Worm (Caenorhabditis elegans) whole organism, L4 larva: ENCODE results near the gene srj-23.

Experiments
- D1046.2 ChIP-seq: fragments of 200-800 bp; sonication (Bioruptor generic); IDR thresholded peaks from 2 replicates; pipeline ENCODE4 v1.3.6; 2022; ENCODE audit warnings: missing genetic modification characterization, missing compliant biosample characterization
- F37D6.2 ChIP-seq: sonication (generic microtip); optimal IDR thresholded peaks from 2 replicates; lab custom pipeline; 2016; ENCODE audit warnings: mild to moderate bottlenecking, missing genetic modification characterization, missing compliant biosample characterization
- Y48G9A.11 ChIP-seq: fragments of 200-800 bp; sonication (Bioruptor generic); IDR thresholded peaks from 2 replicates; pipeline ENCODE4 v1.3.6; 2022; ENCODE audit warnings: missing genetic modification reagents, missing genetic modification characterization, missing compliant biosample characterization
- Y5F2A.4 ChIP-seq: fragments of 200-800 bp; sonication (Bioruptor generic); optimal IDR thresholded peaks from 2 replicates; lab custom pipeline; 2018; ENCODE audit warnings: mild to moderate bottlenecking, missing genetic modification characterization, missing compliant biosample characterization
- Y75B8A.6 ChIP-seq: fragments of 200-800 bp; sonication (Bioruptor generic); IDR thresholded peaks from 2 replicates; pipeline ENCODE4 v1.3.6; 2022; ENCODE audit warnings: missing genetic modification reagents, missing genetic modification characterization, missing compliant biosample characterization
- ZK546.5 ChIP-seq, 2 experiments: sonication (generic microtip); optimal IDR thresholded peaks; 2 replicates each; lab custom pipeline; 2017; ENCODE audit warnings: missing biosample characterization in 2 of 2, missing genetic modification characterization in 2 of 2
- aha-1 ChIP-seq: fragments of 150-350 bp; peaks from one replicate; lab custom pipeline; 2014; ENCODE audit warnings: missing biosample characterization, missing genetic modification characterization
- arid-1 ChIP-seq: fragments of 200-800 bp; sonication (Bioruptor generic); conservative IDR thresholded peaks from 2 replicates; pipeline ENCODE4 v1.3.6; 2022; ENCODE audit warnings: missing genetic modification reagents, missing genetic modification characterization, missing compliant biosample characterization
- ceh-20 ChIP-seq: fragments of 200-800 bp; sonication (Bioruptor generic); IDR thresholded peaks from 2 replicates; pipeline ENCODE4 v1.3.6; 2022; ENCODE audit warnings: missing genetic modification reagents, missing genetic modification characterization, missing compliant biosample characterization
- ceh-28 ChIP-seq: fragments of 150-350 bp; optimal IDR thresholded peaks from 2 replicates; lab custom pipeline; 2014; ENCODE audit warnings: missing biosample characterization, missing genetic modification reagents, missing genetic modification characterization
- ceh-32 ChIP-seq: sonication (generic microtip); optimal IDR thresholded peaks from 2 replicates; lab custom pipeline; 2016; ENCODE audit warnings: mild to moderate bottlenecking, missing genetic modification characterization, missing compliant biosample characterization; ENCODE audit not compliant: poor library complexity
- ceh-44 ChIP-seq: fragments of 200-800 bp; sonication (Bioruptor generic); IDR thresholded peaks from 2 replicates; pipeline ENCODE4 v1.3.6; 2022; ENCODE audit warnings: missing genetic modification reagents, missing genetic modification characterization, missing compliant biosample characterization
- ctbp-1 ChIP-seq: fragments of 200-800 bp; sonication (Bioruptor generic); IDR thresholded peaks from 2 replicates; pipeline ENCODE4 v1.3.6; 2022; ENCODE audit warnings: missing genetic modification reagents, missing genetic modification characterization, missing compliant biosample characterization
- dmd-9 ChIP-seq: fragments of 200-800 bp; sonication (Bioruptor generic); IDR thresholded peaks from 2 replicates; pipeline ENCODE4 v1.3.6; 2022; ENCODE audit warnings: missing genetic modification reagents, missing genetic modification characterization, missing compliant biosample characterization
- dpl-1 ChIP-seq: fragments of 150-350 bp; optimal IDR thresholded peaks from 2 replicates; lab custom pipeline; 2014; ENCODE audit warnings: missing biosample characterization, missing genetic modification reagents, missing genetic modification characterization
- dve-1 ChIP-seq: sonication (generic microtip); optimal IDR thresholded peaks from 2 replicates; lab custom pipeline; 2017; ENCODE audit warnings: antibody characterized with exemption, mild to moderate bottlenecking, missing genetic modification characterization, missing compliant biosample characterization; ENCODE audit not compliant: insufficient read depth
- egl-43 ChIP-seq: fragments of 200-800 bp; sonication (Bioruptor generic); IDR thresholded peaks from 2 replicates; pipeline ENCODE4 v1.3.6; 2022; ENCODE audit warnings: missing genetic modification reagents, missing genetic modification characterization, missing compliant biosample characterization
- fkh-10 ChIP-seq: fragments of 150-350 bp; optimal IDR thresholded peaks from 2 replicates; lab custom pipeline; 2014; ENCODE audit warnings: missing biosample characterization, missing genetic modification reagents, missing genetic modification characterization
- hlh-30 ChIP-seq: sonication (generic microtip); optimal IDR thresholded peaks from 2 replicates; lab custom pipeline; 2017; ENCODE audit warnings: antibody characterized with exemption, mild to moderate bottlenecking, missing genetic modification characterization, missing compliant biosample characterization; ENCODE audit not compliant: insufficient read depth
- jun-1 ChIP-seq: fragments of 150-350 bp; optimal IDR thresholded peaks from 2 replicates; lab custom pipeline; 2014; ENCODE audit warnings: missing biosample characterization, missing genetic modification reagents, missing genetic modification characterization
- lim-7 ChIP-seq: fragments of 200-800 bp; sonication (Bioruptor generic); IDR thresholded peaks from 2 replicates; pipeline ENCODE4 v1.3.6; 2022; ENCODE audit warnings: missing genetic modification characterization, missing compliant biosample characterization
- lin-13 ChIP-seq: fragments of 150-350 bp; optimal IDR thresholded peaks from 2 replicates; lab custom pipeline; 2014; ENCODE audit warnings: missing biosample characterization, missing genetic modification reagents, missing genetic modification characterization
- lin-38 ChIP-seq: fragments of 200-800 bp; sonication (Bioruptor generic); IDR thresholded peaks from 2 replicates; pipeline ENCODE4 v1.3.6; 2022; ENCODE audit warnings: missing genetic modification reagents, missing genetic modification characterization, missing compliant biosample characterization
- madf-5 ChIP-seq, 2 experiments: fragments of 200-800 bp; sonication (Bioruptor generic); IDR thresholded peaks; 2 replicates each; pipeline ENCODE4 v1.3.6; 2022; ENCODE audit warnings: missing compliant biosample characterization in 2 of 2, missing genetic modification characterization in 2 of 2
- madf-9 ChIP-seq: fragments of 200-800 bp; sonication (Bioruptor generic); conservative IDR thresholded peaks from 2 replicates; pipeline ENCODE4 v1.3.6; 2022; ENCODE audit warnings: missing genetic modification reagents, missing genetic modification characterization, missing compliant biosample characterization
- mdt-29 ChIP-seq: fragments of 200-800 bp; sonication (Bioruptor generic); IDR thresholded peaks from 2 replicates; pipeline ENCODE4 v1.3.6; 2022; ENCODE audit warnings: missing genetic modification reagents, missing genetic modification characterization, missing compliant biosample characterization
- mep-1 ChIP-seq: fragments of 150-350 bp; sonication (generic microtip); optimal IDR thresholded peaks from 3 replicates; lab custom pipeline; 2014; ENCODE audit warnings: missing biosample characterization, missing genetic modification characterization
- mes-2 ChIP-seq: sonication (generic microtip); optimal IDR thresholded peaks from 2 replicates; lab custom pipeline; 2016; ENCODE audit warnings: missing genotype, mild to moderate bottlenecking, missing genetic modification characterization, missing compliant biosample characterization; ENCODE audit not compliant: poor library complexity, severe bottlenecking
- mxl-3 ChIP-seq: fragments of 200-800 bp; sonication (Bioruptor generic); optimal IDR thresholded peaks from 2 replicates; lab custom pipeline; 2018; ENCODE audit warnings: mild to moderate bottlenecking, missing genetic modification characterization, missing compliant biosample characterization
- nhr-10 ChIP-seq: fragments of 150-350 bp; optimal IDR thresholded peaks from 2 replicates; lab custom pipeline; 2014; ENCODE audit warnings: missing biosample characterization, missing genetic modification characterization
- nhr-102 ChIP-seq: sonication (generic microtip); optimal IDR thresholded peaks from 2 replicates; lab custom pipeline; 2016; ENCODE audit warnings: mild to moderate bottlenecking, missing genetic modification characterization, moderate library complexity, missing compliant biosample characterization
- nhr-11 ChIP-seq: fragments of 150-350 bp; optimal IDR thresholded peaks from 2 replicates; lab custom pipeline; 2014; ENCODE audit warnings: missing biosample characterization, missing genetic modification characterization
- nhr-111 ChIP-seq: fragments of 200-800 bp; sonication (Bioruptor generic); optimal IDR thresholded peaks from 2 replicates; lab custom pipeline; 2018; ENCODE audit warnings: mild to moderate bottlenecking, missing genetic modification characterization, missing compliant biosample characterization
- nhr-25 ChIP-seq: sonication (generic microtip); optimal IDR thresholded peaks from 2 replicates; lab custom pipeline; 2017; ENCODE audit warnings: missing genetic modification characterization, mild to moderate bottlenecking, missing compliant biosample characterization, antibody characterized with exemption, moderate library complexity, borderline replicate concordance; ENCODE audit not compliant: insufficient read depth
- nhr-28 ChIP-seq: fragments of 150-350 bp; optimal IDR thresholded peaks from 2 replicates; lab custom pipeline; 2014; ENCODE audit warnings: missing biosample characterization, missing genetic modification characterization
- nhr-76 ChIP-seq: fragments of 150-350 bp; optimal IDR thresholded peaks from 2 replicates; lab custom pipeline; 2014; ENCODE audit warnings: missing biosample characterization, missing genetic modification characterization
- php-3 ChIP-seq: fragments of 200-800 bp; sonication (Bioruptor generic); IDR thresholded peaks from 2 replicates; pipeline ENCODE4 v1.3.6; 2022; ENCODE audit warnings: missing genetic modification reagents, missing genetic modification characterization, missing compliant biosample characterization
- set-16 ChIP-seq: fragments of 200-800 bp; sonication (Bioruptor generic); IDR thresholded peaks from 2 replicates; pipeline ENCODE4 v1.3.6; 2022; ENCODE audit warnings: missing genetic modification reagents, missing genetic modification characterization, missing compliant biosample characterization
- snpc-1.2 ChIP-seq: fragments of 200-800 bp; sonication (Bioruptor generic); IDR thresholded peaks from 2 replicates; pipeline ENCODE4 v1.3.6; 2022; ENCODE audit warnings: missing genetic modification reagents, missing genetic modification characterization, missing compliant biosample characterization
- snpc-4 ChIP-seq: fragments of 150-350 bp; optimal IDR thresholded peaks from 2 replicates; lab custom pipeline; 2014; ENCODE audit warnings: missing biosample characterization, missing genetic modification characterization
- unc-62 ChIP-seq, 3 experiments: fragments of 150-350 bp in 1 of 3; sonication (generic microtip); optimal IDR thresholded peaks in 2 of 3; peaks in 1 of 3; 1 replicate in 1 of 3; 2 replicates in 2 of 3; lab custom pipeline; 2014 to 2017; ENCODE audit warnings: missing biosample characterization in 3 of 3, missing genetic modification characterization in 3 of 3, missing genetic modification reagents in 3 of 3, missing genotype in 1 of 3
- zag-1 ChIP-seq: fragments of 150-350 bp; optimal IDR thresholded peaks from 2 replicates; lab custom pipeline; 2014; ENCODE audit warnings: missing biosample characterization, missing genetic modification characterization
- zfp-2 ChIP-seq: sonication (generic microtip); optimal IDR thresholded peaks from 2 replicates; lab custom pipeline; 2016; ENCODE audit warnings: mild to moderate bottlenecking, missing genetic modification characterization, missing compliant biosample characterization
- zip-11 ChIP-seq: fragments of 200-800 bp; sonication (Bioruptor generic); IDR thresholded peaks from 2 replicates; pipeline ENCODE4 v1.3.6; 2022; ENCODE audit warnings: missing genetic modification characterization, missing compliant biosample characterization

srj-23 gene

DNA sequence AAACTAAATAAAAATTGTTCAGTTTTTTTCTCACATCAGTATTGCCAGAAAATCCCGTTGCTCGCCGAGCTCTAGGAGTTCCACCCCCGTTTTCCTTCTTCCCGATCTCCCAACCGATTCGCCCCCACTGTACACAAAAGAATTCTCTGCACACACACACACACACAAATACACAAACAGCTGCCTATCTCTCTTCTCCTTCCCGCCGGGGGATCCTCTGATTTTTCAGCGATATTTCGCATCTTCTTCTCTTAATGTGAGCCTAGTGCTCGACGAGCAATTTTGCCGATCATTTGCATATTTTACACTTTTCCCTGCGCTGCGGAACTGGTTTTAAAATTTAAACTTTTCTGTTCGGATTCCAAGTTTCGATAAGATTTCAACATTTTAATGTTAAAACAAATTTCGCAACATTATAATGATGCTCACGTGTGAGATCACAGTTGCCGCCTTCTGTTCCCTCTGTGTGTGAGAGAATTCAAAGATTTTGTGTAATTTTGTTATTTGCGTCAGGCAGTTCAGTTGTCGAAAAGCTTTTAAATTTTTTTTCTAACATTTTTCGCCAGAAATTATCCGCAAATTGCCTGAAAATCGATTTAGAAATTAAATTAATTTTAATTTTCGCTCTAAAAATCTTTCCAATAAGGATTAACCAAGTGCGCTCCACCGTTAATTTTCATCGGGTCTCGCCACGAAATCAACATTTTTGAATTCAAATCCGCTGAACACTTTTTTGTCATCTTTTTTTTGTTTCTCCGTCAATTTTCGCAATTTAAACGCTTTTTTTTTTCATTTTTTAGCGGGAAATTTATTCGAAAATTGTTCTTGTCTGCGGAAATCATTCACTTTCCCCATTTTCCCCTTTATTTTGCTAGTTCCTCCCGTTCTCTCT lies 19.9 kb downstream of the srj-23 start (continued):
- TF ChIP-seq ceh-28 (tag; lab: Kevin White, UChicago) (no peak), mep-1 (tag; lab: Kevin White, UChicago) (peak; percentile 75), arid-1 (no peak)

DNA sequence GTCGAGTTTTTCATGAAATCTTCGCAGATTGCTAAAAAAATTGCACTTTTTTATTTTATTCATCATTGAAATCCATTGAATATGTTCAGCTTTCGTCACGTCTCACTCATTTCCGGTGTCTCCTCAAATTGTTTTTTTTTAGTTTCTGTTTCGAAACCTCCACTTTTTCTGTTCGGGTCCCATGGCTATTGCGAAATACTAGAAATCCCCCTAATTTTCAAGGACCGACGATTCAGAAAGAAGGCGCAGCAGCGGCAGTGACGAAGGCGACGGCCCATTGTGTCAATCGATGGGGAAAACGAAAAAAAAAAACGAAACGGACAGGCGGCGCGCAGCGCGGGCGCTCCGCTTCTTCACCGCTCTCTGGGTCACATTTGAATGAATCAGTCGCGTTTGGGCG lies 20.5 kb downstream of the srj-23 start:
- peak; percentile 34 for TF ChIP-seq mes-2 (tag; lab: Kevin White, UChicago)
- peak; percentile 34; the same call in 1 of the 2 replicates for TF ChIP-seq madf-9 (GFP tag; lab: Robert Waterston, UW)
- 0 out of 2 replicates have a peak, but pooled peaks have one; percentile 13 for TF ChIP-seq ctbp-1 (GFP tag; lab: Robert Waterston, UW)
- no peak for TF ChIP-seq fkh-10
- TF ChIP-seq D1046.2 (GFP tag; lab: Robert Waterston, UW): 0 out of 2 replicates have a peak, but pooled peaks have one; percentile 28
- peak; percentile 46; the same call in 1 of the 2 replicates for TF ChIP-seq set-16 (GFP tag; lab: Robert Waterston, UW)
- no peak for TF ChIP-seq dpl-1 (GFP tag; lab: Kevin White, UChicago)

DNA sequence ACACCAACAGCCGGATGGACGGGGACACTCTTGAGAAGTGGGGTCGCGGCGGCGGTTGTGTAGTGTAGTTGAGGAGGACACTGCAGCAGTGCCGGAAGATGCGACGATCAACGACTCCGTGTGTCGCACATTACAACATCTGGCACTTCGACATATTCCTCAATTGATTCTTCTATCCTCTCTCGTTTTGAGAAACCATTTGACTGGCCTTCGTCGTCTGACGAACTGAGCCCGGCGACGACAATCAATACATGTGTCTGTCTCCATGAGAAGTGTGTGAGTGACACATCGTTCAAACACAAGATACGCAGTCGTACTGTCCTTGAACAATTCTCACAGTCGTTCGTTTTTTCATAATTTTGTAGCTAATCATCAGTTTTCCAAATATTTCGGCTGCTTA lies 21.1 kb downstream of the srj-23 start:
- TF ChIP-seq mxl-3 (GFP tag; lab: Kevin White, UChicago) (peak; percentile 43), lin-38 (no peak), unc-62 (GFP tag; optimal IDR thresholded peaks at IDR 0.05 in 1 of 2; lab: Kevin White, UChicago) (peak in 1 of 2 experiments; percentile 12), unc-62 (tag; optimal IDR thresholded peaks at IDR 0.05; lab: Kevin White, UChicago) (no peak), lim-7 (GFP tag; lab: Robert Waterston, UW) (no peak), Y75B8A.6 (GFP tag; lab: Robert Waterston, UW) (no peak), ceh-20 (no peak), jun-1 (no peak), ceh-28 (tag; lab: Kevin White, UChicago) (no peak), dve-1 (tag; lab: Kevin White, UChicago) (no peak), ctbp-1 (GFP tag; lab: Robert Waterston, UW) (no peak), ZK546.5 (tag; optimal IDR thresholded peaks at IDR 0.05; lab: Kevin White, UChicago) (no peak), madf-5 (GFP tag; IDR thresholded peaks at IDR 0.05; lab: Robert Waterston, UW) (no peak), zfp-2 (tag; lab: Kevin White, UChicago) (no peak), Y5F2A.4 (GFP tag; lab: Kevin White, UChicago) (no peak), lin-13 (GFP tag; lab: Kevin White, UChicago) (no peak), snpc-1.2 (GFP tag; lab: Robert Waterston, UW) (no peak), Y48G9A.11 (GFP tag; lab: Robert Waterston, UW) (no peak), nhr-11 (no peak), zag-1 (tag; lab: Kevin White, UChicago) (no peak), egl-43 (no peak), nhr-28 (tag; lab: Kevin White, UChicago) (peak; percentile 18), snpc-4 (tag; lab: Kevin White, UChicago) (no peak), zip-11 (GFP tag; lab: Robert Waterston, UW) (no peak), ceh-44 (GFP tag; lab: Robert Waterston, UW) (no peak), nhr-25 (tag; lab: Kevin White, UChicago) (no peak), nhr-76 (tag; lab: Kevin White, UChicago) (no peak), dmd-9 (GFP tag; lab: Robert Waterston, UW) (no peak), aha-1 (peak; percentile 82), nhr-102 (tag; lab: Kevin White, UChicago) (no peak), php-3 (GFP tag; lab: Robert Waterston, UW) (no peak), mes-2 (tag; lab: Kevin White, UChicago) (peak; percentile 17), mdt-29 (no peak), F37D6.2 (no peak), nhr-111 (GFP tag; lab: Kevin White, UChicago) (no peak), hlh-30 (tag; lab: Kevin White, UChicago) (peak; percentile 65), ceh-32 (no peak), nhr-10 (no peak)
